Worm (Caenorhabditis elegans): ENCODE data around the gene F12E12.1.

Gene F12E12.1

DNA sequence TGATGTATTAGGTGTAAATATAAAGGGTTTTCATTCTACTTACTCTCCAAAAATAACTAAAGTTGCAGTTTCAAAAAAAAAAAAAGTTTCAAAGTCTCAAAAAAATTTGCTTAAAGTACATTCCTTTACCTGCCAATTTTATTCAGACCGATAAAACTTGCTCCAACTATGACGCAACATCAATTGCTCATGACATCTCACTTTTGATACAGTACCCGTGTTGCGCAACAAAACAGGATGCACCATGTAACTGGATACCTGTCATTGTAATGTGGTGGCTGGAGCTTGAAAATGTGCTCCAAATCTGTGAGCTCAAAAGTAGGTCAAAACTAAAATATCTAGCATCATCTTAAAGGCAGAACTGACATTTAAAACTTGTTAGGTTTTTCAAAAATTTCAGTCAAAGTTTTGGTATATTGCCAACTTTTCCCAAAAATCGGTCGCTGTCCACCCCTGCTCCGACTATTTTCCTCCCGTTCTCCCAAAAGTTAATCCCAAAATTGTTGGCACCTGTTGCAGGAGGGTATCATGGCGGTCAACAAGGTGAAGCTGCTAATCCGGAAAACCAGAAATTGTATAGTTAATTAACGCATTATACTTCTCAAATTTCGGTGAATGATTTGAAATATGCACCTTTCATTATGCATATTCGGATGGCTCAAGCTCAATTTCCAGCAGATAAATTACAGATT, 40.8 kb downstream of the F12E12.1 start, which contains the start of gene T24E12.2:
Gene T24E12.2, plus strand, starts transcription at position 642 of the 692 bp plus-strand sequence.
- no peak for TF ChIP-seq unc-62 (GFP tag; optimal IDR thresholded peaks at IDR 0.05)

DNA sequence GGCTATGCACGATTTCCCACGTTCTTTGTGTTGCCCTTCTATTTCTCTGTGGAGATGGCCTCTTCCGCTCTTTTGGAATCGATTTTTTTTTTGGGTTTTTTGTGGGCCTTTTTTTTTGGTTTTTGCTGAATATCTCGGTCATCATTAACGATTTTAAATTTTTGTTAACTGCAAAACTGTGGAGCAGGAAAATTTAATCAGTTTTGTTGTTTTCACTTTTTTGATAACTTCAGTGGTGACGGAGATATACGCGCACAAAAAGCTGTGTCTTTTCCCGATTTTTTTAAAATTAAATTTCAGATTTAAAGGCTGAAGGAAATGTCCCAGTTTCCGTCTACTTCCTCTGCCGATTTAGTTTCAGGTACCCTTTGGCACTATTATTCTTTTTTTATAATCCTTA, 43.6 kb downstream of the F12E12.1 start, which contains the start of gene T24E12.1:
Gene T24E12.1, plus strand, starts transcription at position 301 of the 400 bp plus-strand sequence.
- TF ChIP-seq unc-62 (GFP tag; optimal IDR thresholded peaks at IDR 0.05) = no peak

DNA sequence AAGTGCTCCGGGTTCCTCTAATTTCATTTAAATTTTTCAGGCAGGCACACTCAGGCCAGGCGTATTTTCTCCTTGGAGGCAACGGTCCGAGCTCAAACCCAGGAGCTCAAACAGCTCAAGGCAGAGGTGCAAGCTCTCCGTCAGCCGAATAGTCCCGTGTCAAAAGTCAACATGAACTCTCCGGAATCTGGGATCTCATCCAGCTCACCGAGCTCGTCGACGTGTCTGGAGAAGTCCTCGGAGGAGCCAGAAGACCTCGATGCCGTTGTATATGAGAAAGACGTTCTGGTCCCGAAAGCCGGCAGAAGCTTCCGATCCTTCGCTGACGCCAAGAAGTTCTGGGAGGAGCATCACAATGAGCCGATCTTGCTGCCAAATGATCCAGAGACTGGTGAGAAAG, 44.1 kb downstream of the F12E12.1 start:
- TF ChIP-seq unc-62 (GFP tag; optimal IDR thresholded peaks at IDR 0.05) = no peak

DNA sequence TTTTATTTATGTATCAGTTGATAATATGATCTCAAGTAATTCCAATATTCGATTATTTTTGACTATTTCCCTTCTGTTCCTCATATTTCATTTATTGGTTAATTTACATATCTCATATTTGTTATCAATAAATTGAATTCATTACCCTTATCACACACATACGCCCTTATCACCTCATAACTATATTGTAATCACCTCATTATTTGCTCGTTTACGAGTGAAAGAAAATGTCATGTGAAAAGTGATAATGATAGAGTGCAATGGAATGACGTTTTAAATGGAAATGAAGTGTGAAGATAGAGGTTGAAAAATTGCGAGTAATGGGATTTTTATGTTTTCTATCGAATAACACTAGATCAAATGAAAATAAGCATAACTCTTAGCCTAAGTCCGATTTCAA, 44.9 kb downstream of the F12E12.1 start:
- TF ChIP-seq unc-62 (GFP tag; optimal IDR thresholded peaks at IDR 0.05) = no peak

DNA sequence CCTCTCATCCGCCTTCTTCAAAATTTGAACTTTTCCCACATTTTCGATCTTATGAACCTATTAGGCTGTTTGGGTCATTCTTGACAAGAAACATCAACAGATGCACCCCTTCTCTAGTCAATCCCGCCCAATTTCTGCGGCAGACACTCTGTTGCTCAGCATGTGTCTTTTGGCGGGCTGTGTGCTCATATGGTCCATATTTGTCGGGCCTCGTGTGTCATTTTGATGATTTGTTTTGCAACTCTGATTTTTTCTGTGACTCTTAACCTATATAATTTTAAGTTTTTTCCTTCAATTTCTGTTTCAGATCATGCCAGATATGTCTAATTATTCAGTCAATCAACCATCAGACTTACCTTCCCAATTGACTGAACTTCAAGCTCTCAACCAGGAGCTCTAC, 45.5 kb downstream of the F12E12.1 start, which contains the start of gene T24E12.13:
Gene T24E12.13, plus strand, starts transcription at position 301 of the 400 bp plus-strand sequence.
- no peak for TF ChIP-seq unc-62 (GFP tag; optimal IDR thresholded peaks at IDR 0.05)

DNA sequence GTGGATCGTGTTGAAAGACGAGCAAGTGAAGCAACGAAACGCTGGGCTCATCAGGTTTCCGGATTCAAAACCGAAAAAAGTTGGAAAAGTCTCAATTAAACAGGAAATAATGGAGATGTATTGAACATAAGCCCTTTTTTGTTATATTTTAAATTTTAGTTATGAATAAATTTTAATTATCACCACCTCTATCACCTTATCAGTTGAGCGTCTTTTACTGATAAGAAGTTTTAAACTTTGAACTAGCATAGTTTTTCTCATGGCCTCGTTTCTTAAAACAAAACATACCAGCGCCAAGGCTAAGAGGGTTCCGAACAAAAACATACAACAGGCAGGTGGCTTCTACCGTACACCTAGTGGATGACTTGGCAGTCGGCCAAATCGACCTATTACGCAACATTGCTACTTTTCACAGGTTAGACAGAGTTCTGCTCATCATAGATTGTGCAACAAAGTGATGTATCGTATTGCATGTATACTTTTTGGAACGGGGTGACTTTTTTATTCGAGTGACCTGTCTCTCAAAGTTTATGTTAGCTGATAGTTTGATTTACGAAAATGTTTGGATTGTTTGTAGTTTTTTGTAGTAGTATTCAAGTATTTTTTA, 46.8 kb downstream of the F12E12.1 start:
- TF ChIP-seq unc-62 (GFP tag; optimal IDR thresholded peaks at IDR 0.05) = no peak

All from whole organism, dauer.